Fruit fly (Drosophila melanogaster) whole organism, embryonic: ENCODE results near the gene ClC-c.

Experiments used
- Atf6 ChIP-seq: fragments of 200-800 bp; sonication (Bioruptor generic); IDR thresholded peaks from 2 replicates; pipeline ENCODE4 v1.3.6; 2022; ENCODE audit warnings: missing biosample characterization, missing genetic modification characterization
- B-H2 ChIP-seq: fragments of 200-800 bp; sonication (Bioruptor generic); optimal IDR thresholded peaks from 2 replicates; lab custom pipeline; 2018; ENCODE audit warnings: missing biosample characterization, mild to moderate bottlenecking, missing genetic modification characterization
- CG10431 ChIP-seq: fragments of 200-800 bp; sonication (Bioruptor generic); optimal IDR thresholded peaks from 3 replicates; lab custom pipeline; 2018; ENCODE audit warnings: missing biosample characterization, mild to moderate bottlenecking, missing genetic modification characterization
- CG11093 ChIP-seq: fragments of 200-800 bp; sonication (Bioruptor generic); IDR thresholded peaks from 3 replicates; pipeline ENCODE4 v1.3.6; 2022; ENCODE audit warnings: missing biosample characterization, missing genetic modification characterization
- CG11504 ChIP-seq: fragments of 200-800 bp; sonication (Bioruptor generic); optimal IDR thresholded peaks from 3 replicates; lab custom pipeline; 2019; ENCODE audit warnings: missing biosample characterization, mild to moderate bottlenecking, missing genetic modification characterization, moderate library complexity
- CG11695 ChIP-seq: fragments of 200-800 bp; sonication (Bioruptor generic); IDR thresholded peaks from 3 replicates; pipeline ENCODE4 v1.3.6; 2022; ENCODE audit warnings: missing biosample characterization, missing genetic modification characterization
- CG12071 ChIP-seq: fragments of 200-800 bp; sonication (Bioruptor generic); optimal IDR thresholded peaks from 3 replicates; lab custom pipeline; 2018; ENCODE audit warnings: missing biosample characterization, mild to moderate bottlenecking, missing genetic modification characterization
- CG15269 ChIP-seq: fragments of 200-800 bp; sonication (Bioruptor generic); optimal IDR thresholded peaks from 2 replicates; lab custom pipeline; 2018; ENCODE audit warnings: missing biosample characterization, mild to moderate bottlenecking, missing genetic modification characterization, moderate library complexity
- CG18476 ChIP-seq: fragments of 200-800 bp; sonication (Bioruptor generic); optimal IDR thresholded peaks from 2 replicates; lab custom pipeline; 2016; ENCODE audit warnings: missing biosample characterization, mild to moderate bottlenecking, missing genetic modification characterization
- CG2120 ChIP-seq: fragments of 200-800 bp; sonication (Bioruptor generic); optimal IDR thresholded peaks from 3 replicates; lab custom pipeline; 2016; ENCODE audit warnings: missing biosample characterization, missing genetic modification characterization
- CG31441 ChIP-seq: fragments of 200-800 bp; sonication (Bioruptor generic); IDR thresholded peaks from 2 replicates; pipeline ENCODE4 v1.3.6; 2022; ENCODE audit warnings: missing biosample characterization, missing genetic modification characterization
- CG33213 ChIP-seq: fragments of 200-800 bp; sonication (Bioruptor generic); optimal IDR thresholded peaks from 3 replicates; lab custom pipeline; 2016; ENCODE audit warnings: missing biosample characterization, missing genetic modification characterization
- CG33557 ChIP-seq: fragments of 200-800 bp; sonication (Bioruptor generic); optimal IDR thresholded peaks from 2 replicates; lab custom pipeline; 2019; ENCODE audit warnings: missing biosample characterization, mild to moderate bottlenecking, missing genetic modification characterization, moderate library complexity
- CG3838 ChIP-seq: fragments of 200-800 bp; sonication (Bioruptor generic); optimal IDR thresholded peaks from 3 replicates; lab custom pipeline; 2016; ENCODE audit warnings: missing biosample characterization, missing genetic modification characterization
- CG6791 ChIP-seq: fragments of 200-800 bp; sonication (Bioruptor generic); IDR thresholded peaks from 3 replicates; pipeline ENCODE4 v1.3.6; 2022; ENCODE audit warnings: missing biosample characterization, missing genetic modification characterization; ENCODE audit not compliant: partially characterized antibody
- CG7963 ChIP-seq: fragments of 200-800 bp; sonication (Bioruptor generic); IDR thresholded peaks from 3 replicates; pipeline ENCODE4 v1.3.6; 2022; ENCODE audit warnings: missing biosample characterization, missing genetic modification characterization; ENCODE audit not compliant: partially characterized antibody
- CkIIα-i1 ChIP-seq: fragments of 200-800 bp; sonication (Bioruptor generic); IDR thresholded peaks from 2 replicates; pipeline ENCODE4 v1.3.6; 2022; ENCODE audit warnings: missing biosample characterization, missing genetic modification characterization
- Dip3 ChIP-seq: fragments of 200-800 bp; sonication (Bioruptor generic); optimal IDR thresholded peaks from 3 replicates; lab custom pipeline; 2016; ENCODE audit warnings: missing biosample characterization, missing genetic modification characterization
- ERR ChIP-seq: fragments of 200-800 bp; sonication (Bioruptor generic); optimal IDR thresholded peaks from 2 replicates; lab custom pipeline; 2016; ENCODE audit warnings: missing biosample characterization, missing genetic modification characterization
- Eip74EF ChIP-seq, 2 experiments: fragments of 200-800 bp in 1 of 2; fragments of >200 bp in 1 of 2; sonication (Bioruptor generic) in 1 of 2; optimal IDR thresholded peaks; 2 replicates each; lab custom pipeline; 2017 to 2019; ENCODE audit warnings: missing biosample characterization in 2 of 2, missing genetic modification characterization in 2 of 2, mild to moderate bottlenecking in 1 of 2, moderate library complexity in 1 of 2
- Ets97D ChIP-seq: fragments of 200-800 bp; sonication (Bioruptor generic); optimal IDR thresholded peaks from 3 replicates; lab custom pipeline; 2016; ENCODE audit warnings: missing biosample characterization, missing genetic modification characterization
- Gsc ChIP-seq: fragments of 200-800 bp; sonication (Bioruptor generic); IDR thresholded peaks from 2 replicates; pipeline ENCODE4 v1.3.6; 2022; ENCODE audit warnings: missing biosample characterization, missing genetic modification characterization
- Hmx ChIP-seq: fragments of 200-800 bp; sonication (Bioruptor generic); optimal IDR thresholded peaks from 2 replicates; lab custom pipeline; 2016; ENCODE audit warnings: missing biosample characterization, missing genetic modification characterization
- Hsf ChIP-seq: fragments of 200-800 bp; sonication (Bioruptor generic); optimal IDR thresholded peaks from 3 replicates; lab custom pipeline; 2016; ENCODE audit warnings: missing biosample characterization, missing genetic modification characterization
- MBD-R2 ChIP-seq: fragments of 200-800 bp; sonication (Bioruptor generic); IDR thresholded peaks from 2 replicates; pipeline ENCODE4 v1.3.6; 2022; ENCODE audit warnings: missing biosample characterization, missing genetic modification characterization
- Meics ChIP-seq: fragments of 200-800 bp; sonication (Bioruptor generic); optimal IDR thresholded peaks from 2 replicates; lab custom pipeline; 2017; ENCODE audit warnings: missing biosample characterization, mild to moderate bottlenecking, missing genetic modification characterization
- NC2α ChIP-seq: fragments of 200-800 bp; sonication (Bioruptor generic); optimal IDR thresholded peaks from 2 replicates; lab custom pipeline; 2016; ENCODE audit warnings: missing biosample characterization, missing genetic modification characterization
- NFAT ChIP-seq: fragments of 200-800 bp; sonication (Bioruptor generic); IDR thresholded peaks from 2 replicates; pipeline ENCODE4 v1.3.6; 2022; ENCODE audit warnings: missing biosample characterization, missing genetic modification characterization
- Oaz ChIP-seq: fragments of 200-800 bp; sonication (Bioruptor generic); IDR thresholded peaks from 2 replicates; pipeline ENCODE4 v1.3.6; 2022; ENCODE audit warnings: missing biosample characterization, missing genetic modification characterization
- Opbp ChIP-seq: fragments of 200-800 bp; sonication (Bioruptor generic); IDR thresholded peaks from 3 replicates; pipeline ENCODE4 v1.3.6; 2022; ENCODE audit warnings: missing biosample characterization, missing genetic modification characterization; ENCODE audit not compliant: partially characterized antibody
- Pdp1 ChIP-seq, 2 experiments: fragments of 200-800 bp; sonication (Bioruptor generic); optimal IDR thresholded peaks; 3 replicates each; lab custom pipeline; 2016; ENCODE audit warnings: missing biosample characterization in 2 of 2, missing genetic modification characterization in 2 of 2, mild to moderate bottlenecking in 1 of 2, moderate library complexity in 1 of 2
- Usf ChIP-seq: fragments of 200-800 bp; sonication (Bioruptor generic); optimal IDR thresholded peaks from 2 replicates; lab custom pipeline; 2017; ENCODE audit warnings: missing genotype, missing biosample characterization, missing genetic modification characterization
- bigmax ChIP-seq: fragments of 200-800 bp; sonication (Bioruptor generic); optimal IDR thresholded peaks from 2 replicates; lab custom pipeline; 2018; ENCODE audit warnings: missing biosample characterization, mild to moderate bottlenecking, missing genetic modification characterization
- bsh ChIP-seq, 2 experiments: fragments of 200-800 bp; sonication (Bioruptor generic); optimal IDR thresholded peaks; 2 replicates each; lab custom pipeline; 2017 to 2018; ENCODE audit warnings: mild to moderate bottlenecking in 2 of 2, missing biosample characterization in 2 of 2, missing genetic modification characterization in 2 of 2, moderate library complexity in 1 of 2
- cas ChIP-seq: fragments of 200-800 bp; sonication (Bioruptor generic); IDR thresholded peaks from 2 replicates; pipeline ENCODE4 v1.3.6; 2022; ENCODE audit warnings: missing biosample characterization, missing genetic modification characterization
- ci ChIP-seq: fragments of 200-800 bp; sonication (Bioruptor generic); IDR thresholded peaks from 3 replicates; pipeline ENCODE4 v1.3.6; 2022; ENCODE audit warnings: missing biosample characterization, missing genetic modification characterization
- croc ChIP-seq: fragments of 200-800 bp; sonication (Bioruptor generic); conservative IDR thresholded peaks from 3 replicates; pipeline ENCODE4 v1.3.6; 2022; ENCODE audit warnings: missing biosample characterization, missing genetic modification characterization
- dmrt99B ChIP-seq: fragments of 200-800 bp; sonication (Bioruptor generic); optimal IDR thresholded peaks from 2 replicates; lab custom pipeline; 2018; ENCODE audit warnings: missing biosample characterization, mild to moderate bottlenecking, missing genetic modification characterization, moderate library complexity
- dysf ChIP-seq: fragments of 200-800 bp; sonication (Bioruptor generic); IDR thresholded peaks from 3 replicates; pipeline ENCODE4 v1.3.6; 2022; ENCODE audit warnings: missing biosample characterization, missing genetic modification characterization
- esg ChIP-seq: fragments of 200-800 bp; sonication (Bioruptor generic); conservative IDR thresholded peaks from 2 replicates; pipeline ENCODE4 v1.3.6; 2022; ENCODE audit warnings: missing biosample characterization, missing genetic modification characterization
- gcm2 ChIP-seq: fragments of 200-800 bp; sonication (Bioruptor generic); optimal IDR thresholded peaks from 2 replicates; lab custom pipeline; 2016; ENCODE audit warnings: missing biosample characterization, missing genetic modification characterization
- gfzf ChIP-seq: fragments of 200-800 bp; sonication (Bioruptor generic); optimal IDR thresholded peaks from 2 replicates; lab custom pipeline; 2016; ENCODE audit warnings: missing biosample characterization, mild to moderate bottlenecking, missing genetic modification characterization, moderate library complexity
- grn ChIP-seq: fragments of 200-800 bp; sonication (Bioruptor generic); optimal IDR thresholded peaks from 3 replicates; lab custom pipeline; 2017; ENCODE audit warnings: missing biosample characterization, missing genetic modification characterization
- hbn ChIP-seq: fragments of 200-800 bp; sonication (Bioruptor generic); IDR thresholded peaks from 2 replicates; pipeline ENCODE4 v1.3.6; 2022; ENCODE audit warnings: missing biosample characterization, missing genetic modification characterization; ENCODE audit not compliant: partially characterized antibody
- ranshi ChIP-seq: fragments of 200-800 bp; sonication (Bioruptor generic); IDR thresholded peaks from 2 replicates; pipeline ENCODE4 v1.3.6; 2022; ENCODE audit warnings: missing biosample characterization, missing genetic modification characterization
- rib ChIP-seq: fragments of 200-800 bp; sonication (Bioruptor generic); IDR thresholded peaks from 2 replicates; pipeline ENCODE4 v1.3.6; 2022; ENCODE audit warnings: missing biosample characterization, missing genetic modification characterization
- sd ChIP-seq: fragments of 200-800 bp; sonication (Bioruptor generic); optimal IDR thresholded peaks from 3 replicates; lab custom pipeline; 2018; ENCODE audit warnings: missing biosample characterization, mild to moderate bottlenecking, missing genetic modification characterization, moderate library complexity
- tap ChIP-seq: fragments of 200-800 bp; optimal IDR thresholded peaks from 3 replicates; lab custom pipeline; 2019; ENCODE audit warnings: missing biosample characterization, mild to moderate bottlenecking, missing genetic modification characterization, moderate library complexity
- wor ChIP-seq: fragments of 200-800 bp; sonication (Bioruptor generic); IDR thresholded peaks from 2 replicates; pipeline ENCODE4 v1.3.6; 2022; ENCODE audit warnings: missing biosample characterization, missing genetic modification characterization
- z ChIP-seq: fragments of 200-800 bp; sonication (Bioruptor generic); IDR thresholded peaks from 3 replicates; pipeline ENCODE4 v1.3.6; 2022; ENCODE audit warnings: missing biosample characterization, missing genetic modification characterization
- zen ChIP-seq: fragments of 200-800 bp; sonication (Bioruptor generic); optimal IDR thresholded peaks from 3 replicates; lab custom pipeline; 2018; ENCODE audit warnings: missing biosample characterization, mild to moderate bottlenecking, missing genetic modification characterization, moderate library complexity
- zf30C ChIP-seq: fragments of 200-800 bp; sonication (Bioruptor generic); optimal IDR thresholded peaks from 3 replicates; lab custom pipeline; 2018; ENCODE audit warnings: missing biosample characterization, mild to moderate bottlenecking, missing genetic modification characterization

ClC-c gene

DNA sequence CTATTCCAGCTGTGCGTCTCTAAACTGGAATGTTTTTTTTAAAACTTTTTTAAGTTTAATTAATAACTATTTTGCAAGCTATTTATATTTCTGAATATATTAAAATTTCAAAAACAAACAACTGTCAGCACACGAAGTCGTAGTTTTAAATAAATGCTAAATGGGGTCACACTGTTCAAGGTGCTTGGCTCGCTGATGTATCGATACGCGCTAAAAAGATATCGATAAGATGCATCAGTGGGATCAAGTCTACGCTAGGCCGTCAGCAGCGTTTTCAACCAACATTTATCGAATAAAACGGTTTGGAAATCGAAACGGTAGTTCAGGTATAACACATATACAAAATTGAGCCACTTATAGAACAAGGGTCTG lies 39.4 kb upstream of the ClC-c start, which contains the start of gene Diap1 (continued):
- TF ChIP-seq Ets97D (GFP tag; lab: Kevin White, UChicago) (peak; percentile 90), Hsf (GFP tag; lab: Kevin White, UChicago) (no peak), CG12071 (GFP tag; lab: Kevin White, UChicago) (no peak), CkIIα-i1 (GFP tag; lab: Robert Waterston, UW) (no peak), Pdp1 (GFP tag; optimal IDR thresholded peaks at IDR 0.05; lab: Kevin White, UChicago) (peak in 1 of 2 experiments; percentile 17), Opbp (GFP tag; lab: Robert Waterston, UW) (peak; percentile 81; the same call in 2 of the 3 replicates), croc (GFP tag; lab: Robert Waterston, UW) (no peak), grn (GFP tag; lab: Kevin White, UChicago) (no peak), CG10431 (GFP tag; lab: Kevin White, UChicago) (no peak), gfzf (peak; percentile 58), hbn (GFP tag; lab: Robert Waterston, UW) (peak; percentile 82), wor (GFP tag; lab: Robert Waterston, UW) (no peak), Meics (GFP tag; lab: Kevin White, UChicago) (no peak), esg (no peak), dysf (GFP tag; lab: Robert Waterston, UW) (no peak), NC2α (GFP tag; lab: Kevin White, UChicago) (no peak), z (GFP tag; lab: Robert Waterston, UW) (no peak), Eip74EF (GFP tag; optimal IDR thresholded peaks at IDR 0.05; lab: Kevin White, UChicago) (no peak), ERR (GFP tag; lab: Kevin White, UChicago) (no peak), CG33213 (GFP tag; lab: Kevin White, UChicago) (peak; percentile 41), Atf6 (GFP tag; lab: Robert Waterston, UW) (no peak), rib (no peak), dmrt99B (tag; lab: Kevin White, UChicago) (no peak), Usf (GFP tag; lab: Kevin White, UChicago) (no peak), MBD-R2 (no peak), NFAT (GFP tag; lab: Robert Waterston, UW) (no peak), Hmx (GFP tag; lab: Kevin White, UChicago) (no peak), CG11093 (GFP tag; lab: Robert Waterston, UW) (no peak), gcm2 (GFP tag; lab: Kevin White, UChicago) (no peak), CG15269 (tag; lab: Kevin White, UChicago) (no peak), CG2120 (no peak), CG11695 (GFP tag; lab: Robert Waterston, UW) (no peak), Dip3 (no peak), B-H2 (GFP tag; lab: Kevin White, UChicago) (no peak), zf30C (GFP tag; lab: Kevin White, UChicago) (no peak), CG31441 (no peak), tap (tag; lab: Kevin White, UChicago) (no peak), zen (tag; lab: Kevin White, UChicago) (peak; percentile 37), CG7963 (GFP tag; lab: Robert Waterston, UW) (peak; percentile 91), sd (no peak), CG11504 (tag; lab: Kevin White, UChicago) (peak; percentile 23), CG33557 (GFP tag; lab: Kevin White, UChicago) (no peak), Gsc (GFP tag; lab: Robert Waterston, UW) (no peak), bsh (GFP tag; optimal IDR thresholded peaks at IDR 0.05; lab: Kevin White, UChicago) (no peak), cas (GFP tag; lab: Robert Waterston, UW) (no peak), Oaz (GFP tag; lab: Robert Waterston, UW) (no peak), ranshi (GFP tag; lab: Robert Waterston, UW) (no peak), CG18476 (GFP tag; lab: Kevin White, UChicago) (no peak), CG6791 (GFP tag; lab: Robert Waterston, UW) (peak; percentile 96), ci (peak; percentile 14; the same call in 2 of the 3 replicates), CG3838 (no peak), bigmax (no peak)
